Worm (Caenorhabditis elegans) whole organism, late embryonic: ENCODE data around the gene nhr-235.

Source experiments
- Y22D7AL.16 ChIP-seq: sonication (generic microtip); optimal IDR thresholded peaks from 2 replicates; lab custom pipeline; 2016; ENCODE audit warnings: missing genetic modification characterization, missing compliant biosample characterization
- ama-1 ChIP-seq: fragments of 150-350 bp; optimal IDR thresholded peaks from 2 replicates; lab custom pipeline; 2014
- ceh-14 ChIP-seq: sonication (generic microtip); optimal IDR thresholded peaks from 2 replicates; lab custom pipeline; 2016; ENCODE audit warnings: missing genotype, missing genetic modification characterization, missing compliant biosample characterization
- fkh-10 ChIP-seq: fragments of 150-350 bp; optimal IDR thresholded peaks from 2 replicates; lab custom pipeline; 2014; ENCODE audit warnings: missing biosample characterization, missing genetic modification reagents, missing genetic modification characterization
- hlh-30 ChIP-seq: sonication (generic microtip); optimal IDR thresholded peaks from 2 replicates; lab custom pipeline; 2017; ENCODE audit warnings: antibody characterized with exemption, missing genetic modification characterization, missing compliant biosample characterization; ENCODE audit not compliant: insufficient read depth
- nhr-11 ChIP-seq: fragments of 150-350 bp; optimal IDR thresholded peaks from 2 replicates; lab custom pipeline; 2014; ENCODE audit warnings: missing biosample characterization, missing genetic modification characterization
- pag-3 ChIP-seq: sonication (generic microtip); optimal IDR thresholded peaks from 2 replicates; lab custom pipeline; 2016; ENCODE audit warnings: missing compliant biosample characterization, missing genetic modification characterization, borderline replicate concordance
- pha-4 ChIP-seq: fragments of 150-350 bp; optimal IDR thresholded peaks from 2 replicates; lab custom pipeline; 2018; ENCODE audit warnings: missing biosample characterization, missing genetic modification reagents, missing genetic modification characterization
- pros-1 ChIP-seq: fragments of 150-350 bp; optimal IDR thresholded peaks from 2 replicates; lab custom pipeline; 2014; ENCODE audit warnings: missing biosample characterization, missing genetic modification reagents, missing genetic modification characterization
- rnt-1 ChIP-seq: sonication (generic microtip); optimal IDR thresholded peaks from 2 replicates; lab custom pipeline; 2016; ENCODE audit warnings: missing genetic modification characterization, missing compliant biosample characterization
- sdc-2 ChIP-seq: sonication (generic microtip); optimal IDR thresholded peaks from 2 replicates; lab custom pipeline; 2016; ENCODE audit warnings: missing genotype, missing genetic modification characterization, missing compliant biosample characterization
- ztf-16 ChIP-seq: sonication (generic microtip); optimal IDR thresholded peaks from 2 replicates; lab custom pipeline; 2017; ENCODE audit warnings: missing genetic modification characterization, missing compliant biosample characterization

DNA sequence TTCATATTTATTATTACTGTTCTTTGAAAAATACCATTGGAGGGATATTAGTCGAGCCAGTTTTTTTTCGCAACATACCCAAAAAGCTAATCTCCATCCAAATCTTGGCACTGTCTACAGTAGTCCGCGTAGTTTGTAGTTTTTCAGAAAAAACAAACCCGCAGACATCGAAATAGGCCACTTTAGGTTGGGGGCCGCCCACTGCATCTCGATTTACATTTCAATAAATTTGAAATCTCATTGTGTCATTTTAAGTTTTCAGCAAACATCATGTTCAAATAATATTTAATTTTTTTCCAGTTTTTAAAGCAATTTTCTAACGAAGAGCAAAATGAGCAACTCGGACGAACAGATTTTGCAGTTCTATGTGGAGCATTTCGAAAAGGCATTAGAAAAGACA lies at the start of gene nhr-235:
- TF ChIP-seq pha-4 (no peak), hlh-30 (tag; lab: Kevin White, UChicago) (no peak), fkh-10 (GFP tag; lab: Kevin White, UChicago) (no peak), pros-1 (tag; lab: Kevin White, UChicago) (no peak), ama-1 (lab: Kevin White, UChicago) (no peak), ztf-16 (no peak), Y22D7AL.16 (tag; lab: Kevin White, UChicago) (no peak), sdc-2 (tag; lab: Kevin White, UChicago) (no peak), rnt-1 (tag; lab: Kevin White, UChicago) (no peak), nhr-11 (no peak), ceh-14 (tag; lab: Kevin White, UChicago) (no peak), pag-3 (tag; lab: Kevin White, UChicago) (no peak)
